Worm (Caenorhabditis elegans): ENCODE data around the gene F16H6.4.

- TF ChIP-seq nhr-28 (tag; optimal IDR thresholded peaks at IDR 0.05): no peak
- no peak for TF ChIP-seq sptf-1 (tag; optimal IDR thresholded peaks at IDR 0.05)
- TF ChIP-seq ceh-83 (GFP tag; optimal IDR thresholded peaks at IDR 0.05): no peak
- no peak for TF ChIP-seq mep-1 (tag; optimal IDR thresholded peaks at IDR 0.05)
- TF ChIP-seq nhr-12 (tag; optimal IDR thresholded peaks at IDR 0.05): no peak
Observed at ce11 chrV:18236714-18237288, 38.3 kb downstream of the F16H6.4 start, which contains the start of gene R10E8.3.

Data from whole organism, mixed stage, embryonic.